Fruit fly (Drosophila melanogaster): ENCODE measurements around the gene Madm.

The Madm gene

DNA sequence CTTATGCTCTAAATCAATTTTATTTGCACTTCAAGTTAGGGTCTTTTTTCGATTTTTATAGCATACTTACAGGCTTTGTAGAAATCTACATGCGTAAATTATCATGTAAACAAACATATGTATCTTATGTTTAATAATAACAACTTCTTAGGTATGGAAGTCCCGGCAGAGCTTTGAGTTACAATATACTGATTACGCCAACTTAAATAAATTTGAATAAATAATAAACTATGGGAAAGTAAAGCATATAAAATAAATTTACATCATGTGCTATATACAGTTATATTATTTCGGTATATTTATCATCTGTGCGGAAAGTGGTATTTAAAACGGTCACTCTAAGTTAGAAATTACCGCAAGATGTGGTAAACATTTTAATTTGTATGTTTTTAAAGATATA, 9.1 kb upstream of the Madm start, which contains the start of gene CG1239 (continued):
- TF ChIP-seq CG7987 (GFP tag; optimal IDR thresholded peaks at IDR 0.05) (no peak), emc (GFP tag; optimal IDR thresholded peaks at IDR 0.05) (no peak), CG33557 (GFP tag; optimal IDR thresholded peaks at IDR 0.05) (no peak), otp (GFP tag; IDR thresholded peaks at IDR 0.05) (no peak), CG1647 (GFP tag; optimal IDR thresholded peaks at IDR 0.05) (no peak), Lpt (GFP tag; optimal IDR thresholded peaks at IDR 0.05) (no peak), yki (optimal IDR thresholded peaks at IDR 0.05) (no peak), stwl (tag; optimal IDR thresholded peaks at IDR 0.05) (peak; percentile 34), Mes4 (GFP tag; optimal IDR thresholded peaks at IDR 0.05) (no peak), nom (GFP tag; optimal IDR thresholded peaks at IDR 0.05) (no peak), wor (GFP tag; IDR thresholded peaks at IDR 0.05) (no peak), CG31388 (GFP tag; optimal IDR thresholded peaks at IDR 0.05) (no peak), lilli (GFP tag; optimal IDR thresholded peaks at IDR 0.05) (no peak), CG4617 (GFP tag; optimal IDR thresholded peaks at IDR 0.05; ENCODE audit: borderline replicate concordance) (no peak), phol (tag; optimal IDR thresholded peaks at IDR 0.05) (peak; percentile 9), Fer3 (tag; optimal IDR thresholded peaks at IDR 0.05) (no peak), Sry-δ (GFP tag; optimal IDR thresholded peaks at IDR 0.05) (no peak), CG30020 (tag; optimal IDR thresholded peaks at IDR 0.05) (peak; percentile 63), CG10267 (tag; optimal IDR thresholded peaks at IDR 0.05) (peak; percentile 48), D19B (GFP tag; optimal IDR thresholded peaks at IDR 0.05) (no peak), Jarid2 (GFP tag; optimal IDR thresholded peaks at IDR 0.05) (no peak), CG10321 (GFP tag; IDR thresholded peaks at IDR 0.05) (no peak), Dp (GFP tag; optimal IDR thresholded peaks at IDR 0.05) (peak; percentile 39), Lhr (GFP tag; optimal IDR thresholded peaks at IDR 0.05) (peak; percentile 60), trem (tag; optimal IDR thresholded peaks at IDR 0.05) (peak; percentile 72), CG18011 (GFP tag; optimal IDR thresholded peaks at IDR 0.05) (no peak), Kr (GFP tag; optimal IDR thresholded peaks at IDR 0.05) (no peak), esg (GFP tag; conservative IDR thresholded peaks at IDR 0.05) (no peak), sens (GFP tag) (peak; percentile 76), CG6765 (GFP tag; optimal IDR thresholded peaks at IDR 0.05) (no peak), CG34224 (GFP tag; IDR thresholded peaks at IDR 0.05; ENCODE audit: partially characterized antibody) (no peak), zen2 (GFP tag; IDR thresholded peaks at IDR 0.05; ENCODE audit: partially characterized antibody) (no peak), nau (GFP tag; optimal IDR thresholded peaks at IDR 0.05) (no peak), row (GFP tag; IDR thresholded peaks at IDR 0.05) (no peak), CG32767 (GFP tag; IDR thresholded peaks at IDR 0.05) (no peak), mld (GFP tag; IDR thresholded peaks at IDR 0.05; ENCODE audit: partially characterized antibody) (no peak), CG14710 (tag; optimal IDR thresholded peaks at IDR 0.05) (peak; percentile 60), knrl (GFP tag; IDR thresholded peaks at IDR 0.05; ENCODE audit: partially characterized antibody) (0 out of 3 replicates have a peak, but pooled peaks have one; percentile 28), CrebB (tag; optimal IDR thresholded peaks at IDR 0.05) (no peak), CG2116 (GFP tag; optimal IDR thresholded peaks at IDR 0.05) (peak; percentile 24), Optix (GFP tag; IDR thresholded peaks at IDR 0.05) (no peak), CG4424 (GFP tag; optimal IDR thresholded peaks at IDR 0.05) (no peak), CG4328 (GFP tag; optimal IDR thresholded peaks at IDR 0.05) (no peak)

All from whole organism, embryonic.